Worm (Caenorhabditis elegans): ENCODE measurements around the gene uba-1.

DNA sequence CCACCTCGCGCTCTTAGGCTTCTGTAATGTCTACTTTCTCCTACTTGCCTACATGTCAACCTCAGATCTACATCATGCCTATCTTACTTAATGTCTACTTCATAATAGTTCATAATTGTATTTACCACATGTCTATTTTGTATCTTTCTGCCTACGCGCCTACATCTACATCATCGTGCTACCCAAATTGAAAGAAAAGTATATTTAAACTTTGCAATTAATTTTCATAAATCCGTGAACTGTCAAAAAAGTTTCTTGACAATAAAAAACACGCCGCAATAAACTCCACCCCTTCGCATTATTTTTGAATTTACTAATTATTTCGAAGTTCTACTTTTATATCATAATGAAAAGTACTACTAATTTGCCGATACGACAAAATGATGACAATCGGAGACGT lies 28.2 kb upstream of the uba-1 start, which contains the start of gene F44D12.8:
- TF ChIP-seq lin-15B (tag; optimal IDR thresholded peaks at IDR 0.05): no peak
- TF ChIP-seq ama-1 (optimal IDR thresholded peaks at IDR 0.05): no peak
- TF ChIP-seq ztf-7 (tag; optimal IDR thresholded peaks at IDR 0.05): no peak
- TF ChIP-seq zfp-2 (tag; optimal IDR thresholded peaks at IDR 0.05): no peak
- TF ChIP-seq lin-39 (tag; optimal IDR thresholded peaks at IDR 0.05): no peak
- TF ChIP-seq duxl-1 (tag; optimal IDR thresholded peaks at IDR 0.05; ENCODE audit: poor library complexity): no peak
- TF ChIP-seq dpl-1 (GFP tag; optimal IDR thresholded peaks at IDR 0.05): no peak
- TF ChIP-seq ceh-20 (GFP tag; IDR thresholded peaks at IDR 0.05): no peak
- no peak for TF ChIP-seq unc-62 (GFP tag; optimal IDR thresholded peaks at IDR 0.05 in 1 of 2)
- TF ChIP-seq unc-62 (tag; optimal IDR thresholded peaks at IDR 0.05): no peak
- no peak for TF ChIP-seq dve-1 (tag; optimal IDR thresholded peaks at IDR 0.05; ENCODE audit: insufficient read depth)
- TF ChIP-seq fos-1 (tag; optimal IDR thresholded peaks at IDR 0.05): no peak
- no peak for TF ChIP-seq vab-7 (GFP tag; IDR thresholded peaks at IDR 0.05)
